Worm (Caenorhabditis elegans) whole organism, L1 larva: ENCODE results near the gene C01G5.9.

Source experiments
- C04F5.9 ChIP-seq: sonication (generic microtip); optimal IDR thresholded peaks from 2 replicates; lab custom pipeline; 2016; ENCODE audit warnings: missing genetic modification characterization, missing compliant biosample characterization
- ces-1 ChIP-seq: fragments of 150-350 bp; optimal IDR thresholded peaks from 2 replicates; lab custom pipeline; 2014; ENCODE audit warnings: missing biosample characterization, missing genetic modification reagents, missing genetic modification characterization
- dpl-1 ChIP-seq, 3 experiments: fragments of 150-350 bp in 2 of 3; sonication (generic microtip) in 1 of 3; optimal IDR thresholded peaks; 2 replicates each; lab custom pipeline; 2014 to 2017; ENCODE audit warnings: missing biosample characterization in 3 of 3, missing genetic modification characterization in 3 of 3, missing genetic modification reagents in 3 of 3
- fos-1 ChIP-seq: fragments of 150-350 bp; optimal IDR thresholded peaks from 2 replicates; lab custom pipeline; 2014; ENCODE audit warnings: missing biosample characterization, missing genetic modification characterization
- lin-13 ChIP-seq: fragments of 150-350 bp; optimal IDR thresholded peaks from 2 replicates; lab custom pipeline; 2014; ENCODE audit warnings: missing biosample characterization, missing genetic modification reagents, missing genetic modification characterization
- nhr-11 ChIP-seq: fragments of 150-350 bp; optimal IDR thresholded peaks from 2 replicates; lab custom pipeline; 2014; ENCODE audit warnings: missing biosample characterization, missing genetic modification characterization
- nhr-237 ChIP-seq: fragments of 150-350 bp; optimal IDR thresholded peaks from 2 replicates; lab custom pipeline; 2014; ENCODE audit warnings: missing biosample characterization, missing genetic modification characterization
- nhr-76 ChIP-seq: sonication (generic microtip); optimal IDR thresholded peaks from 2 replicates; lab custom pipeline; 2017; ENCODE audit warnings: missing biosample characterization, missing genetic modification characterization
- snpc-4 ChIP-seq: fragments of 150-350 bp; optimal IDR thresholded peaks from 2 replicates; lab custom pipeline; 2014; ENCODE audit warnings: missing biosample characterization, missing genetic modification characterization
- unc-130 ChIP-seq: fragments of 150-350 bp; optimal IDR thresholded peaks from 2 replicates; lab custom pipeline; 2017; ENCODE audit warnings: missing biosample characterization, missing genetic modification characterization, inconsistent platforms
- unc-62 ChIP-seq: fragments of 150-350 bp; optimal IDR thresholded peaks from 2 replicates; lab custom pipeline; 2014; ENCODE audit warnings: missing biosample characterization, missing genetic modification reagents, missing genetic modification characterization
- ztf-11 ChIP-seq, 2 experiments: sonication (generic microtip); optimal IDR thresholded peaks; 2 replicates each; lab custom pipeline; 2016 to 2017; ENCODE audit warnings: missing genetic modification characterization in 2 of 2, missing biosample characterization in 1 of 2, missing compliant biosample characterization in 1 of 2
- ztf-4 ChIP-seq: fragments of 150-350 bp; optimal IDR thresholded peaks from 2 replicates; lab custom pipeline; 2014; ENCODE audit warnings: missing biosample characterization, missing genetic modification characterization

DNA sequence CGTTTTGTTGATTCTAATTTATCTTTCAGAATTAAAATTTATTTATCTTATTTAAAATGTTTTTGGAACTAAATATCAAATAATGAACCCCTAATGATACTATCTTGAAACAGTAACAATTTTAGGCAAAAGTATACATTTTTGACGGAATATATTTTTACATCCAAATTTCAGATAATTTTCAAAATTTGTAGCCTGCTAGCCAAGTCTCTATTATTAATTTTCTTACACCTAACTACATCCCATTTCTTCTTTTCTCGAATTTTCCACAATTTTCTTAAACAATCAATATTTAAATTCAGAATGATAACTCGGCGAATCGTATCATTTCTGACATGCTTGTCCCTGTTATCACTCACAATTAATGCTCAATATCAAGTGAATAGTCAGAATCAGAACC lies 13.3 kb upstream of the C01G5.9 start, which contains the start of gene pqn-89:
- TF ChIP-seq nhr-237 (tag; lab: Kevin White, UChicago) (no peak), ces-1 (GFP tag; lab: Kevin White, UChicago) (no peak), unc-62 (GFP tag; lab: Kevin White, UChicago) (no peak), unc-130 (tag; lab: Kevin White, UChicago) (no peak), nhr-76 (tag; lab: Kevin White, UChicago) (no peak), C04F5.9 (no peak), nhr-11 (tag; lab: Kevin White, UChicago) (no peak), snpc-4 (no peak), dpl-1 (GFP tag; optimal IDR thresholded peaks at IDR 0.05; lab: Kevin White, UChicago) (no peak), ztf-4 (no peak), lin-13 (GFP tag; lab: Kevin White, UChicago) (no peak), ztf-11 (tag; optimal IDR thresholded peaks at IDR 0.05; lab: Kevin White, UChicago) (no peak), fos-1 (tag; lab: Kevin White, UChicago) (no peak)
